Worm (Caenorhabditis elegans): ENCODE results near the gene hsp-1.

ce11 chrIV:17292350-17292749 is 13.6 kb downstream of the hsp-1 start:
- no peak for TF ChIP-seq fos-1 (tag; optimal IDR thresholded peaks at IDR 0.05)
- no peak for TF ChIP-seq snpc-4 (tag; optimal IDR thresholded peaks at IDR 0.05)
- no peak for TF ChIP-seq nhr-23 (tag; optimal IDR thresholded peaks at IDR 0.05)
- no peak for TF ChIP-seq ztf-11 (tag; optimal IDR thresholded peaks at IDR 0.05)
- TF ChIP-seq ama-1 (optimal IDR thresholded peaks at IDR 0.05), result no peak
- no peak for TF ChIP-seq lin-39 (tag; optimal IDR thresholded peaks at IDR 0.05)
- TF ChIP-seq elt-3 (tag; optimal IDR thresholded peaks at IDR 0.05), result no peak
- no peak for TF ChIP-seq nhr-11 (tag; optimal IDR thresholded peaks at IDR 0.05)
- TF ChIP-seq ZK546.5 (tag; optimal IDR thresholded peaks at IDR 0.05), result no peak
- no peak for TF ChIP-seq nhr-12 (tag; optimal IDR thresholded peaks at IDR 0.05)
- no peak for TF ChIP-seq ceh-28 (tag; optimal IDR thresholded peaks at IDR 0.05)
- no peak for TF ChIP-seq ceh-9 (tag; optimal IDR thresholded peaks at IDR 0.05)
- TF ChIP-seq aly-2 (tag; optimal IDR thresholded peaks at IDR 0.05), result no peak
